Fruit fly (Drosophila melanogaster) whole organism, adult: ENCODE data around the gene Svip.

Experiments
- CG12768 ChIP-seq: fragments of 200-800 bp; sonication (Bioruptor generic); optimal IDR thresholded peaks from 2 replicates; lab custom pipeline; 2017; ENCODE audit warnings: missing biosample characterization, missing genetic modification characterization, mild to moderate bottlenecking, moderate library complexity, missing genetic modification reagents
- CG14711 ChIP-seq: fragments of 200-800 bp; sonication (Bioruptor generic); optimal IDR thresholded peaks from 2 replicates; lab custom pipeline; 2018; ENCODE audit warnings: missing biosample characterization, mild to moderate bottlenecking, missing genetic modification characterization, moderate library complexity
- CG1620 ChIP-seq: fragments of 200-800 bp; sonication (Bioruptor generic); optimal IDR thresholded peaks from 2 replicates; lab custom pipeline; 2016; ENCODE audit warnings: missing biosample characterization, missing genetic modification characterization
- CG7045 ChIP-seq: fragments of 200-800 bp; sonication (Bioruptor generic); optimal IDR thresholded peaks from 2 replicates; lab custom pipeline; 2017; ENCODE audit warnings: missing biosample characterization, mild to moderate bottlenecking, missing genetic modification characterization
- CG7101 ChIP-seq: fragments of 200-800 bp; sonication (Bioruptor generic); optimal IDR thresholded peaks from 2 replicates; lab custom pipeline; 2018; ENCODE audit warnings: missing biosample characterization, mild to moderate bottlenecking, missing genetic modification characterization, moderate library complexity
- Hr96 ChIP-seq: fragments of 200-800 bp; sonication (Bioruptor generic); optimal IDR thresholded peaks from 2 replicates; lab custom pipeline; 2016; ENCODE audit warnings: missing biosample characterization, missing genetic modification characterization
- bab1 ChIP-seq: fragments of 200-800 bp; sonication (Bioruptor generic); optimal IDR thresholded peaks from 3 replicates; lab custom pipeline; 2019; ENCODE audit warnings: missing biosample characterization, mild to moderate bottlenecking, missing genetic modification characterization, moderate library complexity
- cnc ChIP-seq, 2 experiments: fragments of >200 bp; optimal IDR thresholded peaks; 2 replicates each; lab custom pipeline; 2017
- pad ChIP-seq: fragments of 200-800 bp; sonication (Bioruptor generic); optimal IDR thresholded peaks from 3 replicates; lab custom pipeline; 2017; ENCODE audit warnings: missing biosample characterization, missing genetic modification characterization, mild to moderate bottlenecking, moderate library complexity, missing genetic modification reagents
- toe ChIP-seq: fragments of 200-800 bp; sonication (Bioruptor generic); optimal IDR thresholded peaks from 2 replicates; lab custom pipeline; 2016; ENCODE audit warnings: missing biosample characterization, missing genetic modification characterization

DNA sequence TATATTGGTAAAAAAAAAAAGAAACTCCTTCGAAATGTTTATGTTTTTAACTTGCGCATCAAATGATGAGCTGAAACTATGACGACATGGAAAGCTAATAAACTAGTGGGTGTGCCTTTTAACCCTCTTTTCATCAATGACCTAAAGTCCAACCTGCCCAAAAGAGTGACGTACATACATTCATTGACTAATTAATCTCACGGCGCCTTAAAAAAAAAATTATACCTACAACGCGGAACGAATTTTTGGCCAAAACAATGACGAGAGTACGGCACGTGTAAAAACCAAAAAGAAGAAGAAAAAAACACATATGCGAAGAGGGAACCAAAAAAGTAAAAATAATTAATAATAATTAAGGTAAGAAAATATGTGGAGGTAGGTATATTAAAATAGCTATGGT, 20.3 kb upstream of the Svip start, which contains the start of gene PGRP-LC:
- TF ChIP-seq pad = no peak
- TF ChIP-seq Hr96 = no peak
- no peak for TF ChIP-seq CG12768 (GFP tag; lab: Kevin White, UChicago)
- no peak for TF ChIP-seq toe
- TF ChIP-seq CG14711 (tag; lab: Kevin White, UChicago) = no peak
- TF ChIP-seq CG7045 = no peak
- no peak for TF ChIP-seq CG1620 (GFP tag; lab: Kevin White, UChicago)
- TF ChIP-seq bab1 (GFP tag; lab: Kevin White, UChicago) = no peak
- no peak for TF ChIP-seq cnc (optimal IDR thresholded peaks at IDR 0.05; lab: Kevin White, UChicago)
- TF ChIP-seq CG7101 (tag; lab: Kevin White, UChicago) = no peak
